Worm (Caenorhabditis elegans) whole organism, mixed stage, embryonic: ENCODE results near the gene rad-54.B.

ENCODE experiments used
- mls-2 ChIP-seq: sonication (generic microtip); optimal IDR thresholded peaks from 2 replicates; lab custom pipeline; 2016; ENCODE audit warnings: mild to moderate bottlenecking, missing genetic modification characterization, moderate library complexity, missing compliant biosample characterization
- nhr-237 ChIP-seq: fragments of 150-350 bp; optimal IDR thresholded peaks from 2 replicates; lab custom pipeline; 2014; ENCODE audit warnings: missing biosample characterization, missing genetic modification characterization
- nhr-76 ChIP-seq: sonication (generic microtip); optimal IDR thresholded peaks from 2 replicates; lab custom pipeline; 2017; ENCODE audit warnings: missing biosample characterization, missing genetic modification characterization
- unc-62 ChIP-seq: fragments of 150-350 bp; optimal IDR thresholded peaks from 2 replicates; lab custom pipeline; 2014; ENCODE audit warnings: missing biosample characterization, missing genetic modification reagents, missing genetic modification characterization
- ztf-11 ChIP-seq: fragments of 150-350 bp; optimal IDR thresholded peaks from 2 replicates; lab custom pipeline; 2014; ENCODE audit warnings: missing biosample characterization, missing genetic modification characterization

- TF ChIP-seq nhr-76 (tag; lab: Kevin White, UChicago) = no peak
- TF ChIP-seq ztf-11 (tag; lab: Kevin White, UChicago) = no peak
- no peak for TF ChIP-seq mls-2 (tag; lab: Kevin White, UChicago)
- TF ChIP-seq unc-62 (GFP tag; lab: Kevin White, UChicago) = no peak
- no peak for TF ChIP-seq nhr-237 (tag; lab: Kevin White, UChicago)
Measured at ce11 chrIV:16949767-16950166, at the start of gene rad-54.B.
